Fruit fly (Drosophila melanogaster) S2 (cell line): ENCODE data around the gene CG6996.

Experiments used
- CG8478 ChIP-seq: fragments of >200 bp; optimal IDR thresholded peaks from 2 replicates; lab custom pipeline; 2018
- CTCF ChIP-seq, 2 experiments: fragments of >200 bp; optimal IDR thresholded peaks; 2 replicates each; lab custom pipeline; 2018

- TF ChIP-seq CTCF (optimal IDR thresholded peaks at IDR 0.05; lab: Kevin White, UChicago) = no peak
- no peak for TF ChIP-seq CG8478
Observed at dm6 chr3L:20193748-20194058, 13.6 kb upstream of the CG6996 start.
